Worm (Caenorhabditis elegans) whole organism, L4/young adult: ENCODE data around the gene F22B5.6.

Source experiments
- W03F9.2 ChIP-seq: fragments of 150-350 bp; optimal IDR thresholded peaks from 2 replicates; lab custom pipeline; 2014; ENCODE audit warnings: missing biosample characterization, missing genetic modification characterization
- him-1 ChIP-seq: sonication (generic microtip); optimal IDR thresholded peaks from 2 replicates; lab custom pipeline; 2016; ENCODE audit warnings: missing genotype, missing genetic modification reagents, missing genetic modification characterization, missing compliant biosample characterization

DNA sequence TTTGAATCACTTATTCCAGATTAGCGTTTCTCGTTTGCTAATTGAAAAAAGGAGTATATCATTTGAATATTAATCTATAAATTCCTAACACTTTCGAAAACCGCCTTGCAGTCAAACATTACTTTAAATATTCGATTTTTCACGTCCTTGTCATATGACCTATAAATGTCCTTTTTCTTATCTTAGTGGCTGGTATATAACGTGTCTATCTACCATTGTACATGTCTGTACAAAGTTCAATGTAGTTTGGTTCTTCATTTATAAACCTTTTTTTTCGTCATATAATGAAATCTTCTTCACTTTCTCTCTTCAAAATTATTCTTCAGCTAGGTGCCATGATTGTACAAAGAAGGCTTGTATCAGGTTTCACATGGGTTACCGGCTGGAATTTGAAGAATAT is 29.6 kb upstream of the F22B5.6 start, which contains the start of gene gbh-2:
- TF ChIP-seq him-1 (tag; lab: Kevin White, UChicago) (no peak), W03F9.2 (tag; lab: Kevin White, UChicago) (no peak)
